Fruit fly (Drosophila melanogaster): Measurements from ENCODE around the gene Vps15.

DNA sequence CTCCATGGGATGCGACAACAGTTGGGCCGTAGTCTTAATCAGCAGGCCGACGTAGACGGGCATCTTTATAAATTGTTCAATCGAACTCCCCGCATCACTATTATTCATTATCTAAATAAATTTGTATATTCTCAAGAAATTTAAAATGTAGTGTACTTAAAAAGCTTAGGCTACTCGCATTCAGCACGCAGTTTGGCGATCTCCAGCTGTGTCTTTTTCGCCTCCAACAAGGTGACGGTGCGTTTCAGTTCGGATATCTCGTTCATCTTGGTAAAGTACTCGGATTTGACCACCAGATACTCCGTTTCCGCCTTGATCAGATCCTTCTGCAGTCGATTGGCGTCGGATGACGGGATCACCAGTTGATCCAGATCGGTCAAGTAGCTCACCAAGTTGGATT lies 11.9 kb upstream of the Vps15 start, which contains the start of gene CG16736:
- TF ChIP-seq CG8478 (optimal IDR thresholded peaks at IDR 0.05) (no peak), CTCF (optimal IDR thresholded peaks at IDR 0.05) (no peak)
